Worm (Caenorhabditis elegans): ENCODE measurements around the gene taf-3.

The taf-3 gene

ce11 chrX:16298173-16298572 is 34.1 kb upstream of the taf-3 start (continued):
- peak; percentile 59 for TF ChIP-seq ceh-18 (tag; optimal IDR thresholded peaks at IDR 0.05)
- TF ChIP-seq unc-42 (tag; optimal IDR thresholded peaks at IDR 0.05), result peak; percentile 24
- TF ChIP-seq tbx-7 (tag; optimal IDR thresholded peaks at IDR 0.05), result no peak
- no peak for TF ChIP-seq ceh-31 (tag; optimal IDR thresholded peaks at IDR 0.05)
- TF ChIP-seq ets-4 (tag; optimal IDR thresholded peaks at IDR 0.05), result peak; percentile 16
- peak; percentile 26 for TF ChIP-seq gmeb-2 (tag; optimal IDR thresholded peaks at IDR 0.05)
- no peak for TF ChIP-seq unc-55 (GFP tag; optimal IDR thresholded peaks at IDR 0.05)
- TF ChIP-seq pha-4 (tag; optimal IDR thresholded peaks at IDR 0.05), result no peak
- no peak for TF ChIP-seq ceh-6 (GFP tag; optimal IDR thresholded peaks at IDR 0.05)
- TF ChIP-seq sox-4 (tag; optimal IDR thresholded peaks at IDR 0.05), result peak; percentile 14
- TF ChIP-seq ceh-9 (tag; optimal IDR thresholded peaks at IDR 0.05), result no peak
- TF ChIP-seq hlh-6 (tag; optimal IDR thresholded peaks at IDR 0.05), result no peak
- TF ChIP-seq T23F11.4 (GFP tag; optimal IDR thresholded peaks at IDR 0.05), result no peak
- TF ChIP-seq lim-6 (tag; optimal IDR thresholded peaks at IDR 0.05), result no peak
- peak; percentile 87 for TF ChIP-seq sdc-2 (tag; optimal IDR thresholded peaks at IDR 0.05)
- TF ChIP-seq nhr-11 (tag; optimal IDR thresholded peaks at IDR 0.05), result no peak
- no peak for TF ChIP-seq nhr-232 (tag; optimal IDR thresholded peaks at IDR 0.05)
- TF ChIP-seq elt-2 (tag; optimal IDR thresholded peaks at IDR 0.05), result peak; percentile 24
- peak; percentile 24 for TF ChIP-seq npax-4 (tag; optimal IDR thresholded peaks at IDR 0.05)
- no peak for TF ChIP-seq tbx-2 (tag; optimal IDR thresholded peaks at IDR 0.05)
- TF ChIP-seq nfya-1 (tag; optimal IDR thresholded peaks at IDR 0.05), result peak; percentile 29
- no peak for TF ChIP-seq pros-1 (tag; optimal IDR thresholded peaks at IDR 0.05)
- TF ChIP-seq pat-9 (tag; optimal IDR thresholded peaks at IDR 0.05), result no peak
- TF ChIP-seq eyg-1 (tag; optimal IDR thresholded peaks at IDR 0.05), result no peak
- TF ChIP-seq rnt-1 (tag; optimal IDR thresholded peaks at IDR 0.05), result no peak
- no peak for TF ChIP-seq K09A11.1 (tag; optimal IDR thresholded peaks at IDR 0.05; ENCODE audit: insufficient read depth)
- TF ChIP-seq ref-2 (tag; optimal IDR thresholded peaks at IDR 0.05), result no peak
- no peak for TF ChIP-seq madf-2 (tag; optimal IDR thresholded peaks at IDR 0.05)
- TF ChIP-seq C38D4.7 (GFP tag; optimal IDR thresholded peaks at IDR 0.05), result peak; percentile 7
- no peak for TF ChIP-seq dve-1 (tag; optimal IDR thresholded peaks at IDR 0.05)
- no peak for TF ChIP-seq syd-9 (tag; optimal IDR thresholded peaks at IDR 0.05)
- TF ChIP-seq fkh-6 (tag; optimal IDR thresholded peaks at IDR 0.05), result no peak
- TF ChIP-seq hlh-8 (tag; optimal IDR thresholded peaks at IDR 0.05), result peak; percentile 3
- TF ChIP-seq mec-3 (tag; optimal IDR thresholded peaks at IDR 0.05; ENCODE audit: borderline replicate concordance), result no peak
- no peak for TF ChIP-seq ceh-2 (tag; optimal IDR thresholded peaks at IDR 0.05)
- no peak for TF ChIP-seq ama-1 (optimal IDR thresholded peaks at IDR 0.05)
- peak; percentile 25 for TF ChIP-seq ceh-34 (tag; optimal IDR thresholded peaks at IDR 0.05)
- TF ChIP-seq pqm-1 (tag; optimal IDR thresholded peaks at IDR 0.05), result no peak
- peak; percentile 22 for TF ChIP-seq hlh-15 (tag; optimal IDR thresholded peaks at IDR 0.05)

- TF ChIP-seq syd-9 (tag; optimal IDR thresholded peaks at IDR 0.05) (no peak), nhr-11 (tag; optimal IDR thresholded peaks at IDR 0.05) (no peak), lim-6 (tag; optimal IDR thresholded peaks at IDR 0.05) (no peak), sox-4 (tag; optimal IDR thresholded peaks at IDR 0.05) (no peak), pat-9 (tag; optimal IDR thresholded peaks at IDR 0.05) (no peak), elt-4 (tag; optimal IDR thresholded peaks at IDR 0.05) (no peak), ceh-24 (tag; optimal IDR thresholded peaks at IDR 0.05) (no peak), pqm-1 (tag; optimal IDR thresholded peaks at IDR 0.05) (no peak), pha-4 (tag; optimal IDR thresholded peaks at IDR 0.05) (no peak), nfya-1 (tag; optimal IDR thresholded peaks at IDR 0.05) (no peak), pha-2 (tag; optimal IDR thresholded peaks at IDR 0.05) (no peak), Y22D7AL.16 (tag; optimal IDR thresholded peaks at IDR 0.05) (no peak), unc-55 (GFP tag; optimal IDR thresholded peaks at IDR 0.05) (no peak), ttx-3 (tag; optimal IDR thresholded peaks at IDR 0.05) (no peak)
Measured at ce11 chrX:16299859-16300258, 32.4 kb upstream of the taf-3 start, which contains the start of gene twk-21. Gene twk-21 (plus strand): TSS chrX:16299892.

All from whole organism, late embryonic.